Worm (Caenorhabditis elegans): ENCODE measurements around the gene F57B1.9.

DNA sequence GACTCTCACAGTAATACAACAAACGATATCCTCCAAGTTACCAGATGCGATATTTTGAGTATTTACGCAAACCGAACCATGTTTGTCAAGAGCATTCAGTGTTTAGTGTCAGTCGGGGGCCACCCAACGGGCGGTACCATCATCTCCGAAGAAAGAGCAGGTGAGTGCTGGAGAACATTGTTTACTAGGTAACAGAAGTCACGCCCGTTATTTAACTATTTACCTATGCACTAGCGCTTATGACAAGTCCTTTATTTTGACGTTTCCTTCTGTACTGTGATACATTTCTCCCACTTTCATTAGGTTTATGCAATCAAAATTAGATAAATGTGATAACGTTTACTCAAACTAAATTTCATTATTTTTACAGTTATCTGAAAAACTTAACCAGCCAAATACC is 11.8 kb upstream of the F57B1.9 start, which contains the start of gene F57B1.6:
- no peak for TF ChIP-seq tbx-2 (tag; optimal IDR thresholded peaks at IDR 0.05)
- no peak for TF ChIP-seq K02D7.2 (tag; optimal IDR thresholded peaks at IDR 0.05)
- TF ChIP-seq pax-1 (tag; optimal IDR thresholded peaks at IDR 0.05), result no peak
- no peak for TF ChIP-seq pqm-1 (tag; optimal IDR thresholded peaks at IDR 0.05)

All from whole organism, late embryonic.